Fruit fly (Drosophila melanogaster): ENCODE measurements around the gene mRpL11.

mRpL11 gene

dm6 chr3R:14511123-14511908 is at the start of gene mRpL11, which contains the start of gene HtrA2 (continued):
- TF ChIP-seq CG11762 (GFP tag; optimal IDR thresholded peaks at IDR 0.05; ENCODE audit: insufficient read depth): peak; percentile 2
- peak; percentile 54 for TF ChIP-seq CG31627 (GFP tag; optimal IDR thresholded peaks at IDR 0.05)
- no peak for TF ChIP-seq eg (GFP tag; IDR thresholded peaks at IDR 0.05)
- TF ChIP-seq CG9139 (GFP tag; optimal IDR thresholded peaks at IDR 0.05): no peak
- TF ChIP-seq fd85E (GFP tag; optimal IDR thresholded peaks at IDR 0.05): no peak
- TF ChIP-seq Eip93F (GFP tag; optimal IDR thresholded peaks at IDR 0.05): no peak
- TF ChIP-seq CG8632 (GFP tag; optimal IDR thresholded peaks at IDR 0.05): no peak
- TF ChIP-seq lz (GFP tag; optimal IDR thresholded peaks at IDR 0.05): peak; percentile 59
- TF ChIP-seq Ets21C (GFP tag; optimal IDR thresholded peaks at IDR 0.05): peak; percentile 35

- no peak for TF ChIP-seq fd85E (GFP tag; optimal IDR thresholded peaks at IDR 0.05)
- TF ChIP-seq eg (GFP tag; IDR thresholded peaks at IDR 0.05): no peak; the same call in 2 of the 3 replicates
- TF ChIP-seq CG3919 (GFP tag; optimal IDR thresholded peaks at IDR 0.05): no peak
- no peak for TF ChIP-seq Sox14 (GFP tag; optimal IDR thresholded peaks at IDR 0.05)
- no peak for TF ChIP-seq CG6792 (GFP tag; optimal IDR thresholded peaks at IDR 0.05)
- TF ChIP-seq Blimp-1 (GFP tag; optimal IDR thresholded peaks at IDR 0.05): no peak
- no peak for TF ChIP-seq CG4318 (GFP tag; optimal IDR thresholded peaks at IDR 0.05)
- TF ChIP-seq CG31627 (GFP tag; optimal IDR thresholded peaks at IDR 0.05): no peak
- no peak for TF ChIP-seq ss (GFP tag; optimal IDR thresholded peaks at IDR 0.05)
- TF ChIP-seq Eip78C (GFP tag): no peak
- TF ChIP-seq CG10669 (GFP tag; optimal IDR thresholded peaks at IDR 0.05): no peak
- TF ChIP-seq CG1621 (tag; optimal IDR thresholded peaks at IDR 0.05): no peak
- no peak for TF ChIP-seq Hr4 (GFP tag; optimal IDR thresholded peaks at IDR 0.05)
- no peak for TF ChIP-seq CG6808 (GFP tag; optimal IDR thresholded peaks at IDR 0.05)
- TF ChIP-seq esn (GFP tag; optimal IDR thresholded peaks at IDR 0.05): no peak
- TF ChIP-seq CG10631 (GFP tag; optimal IDR thresholded peaks at IDR 0.05): no peak
These were observed 49.3 kb upstream of the mRpL11 start for dm6 chr3R:14462341-14462740.

dm6 chr3R:14462876-14463397 is 48.7 kb upstream of the mRpL11 start:
- no peak for TF ChIP-seq net (GFP tag; optimal IDR thresholded peaks at IDR 0.05)
- TF ChIP-seq Eip78C (GFP tag): peak; percentile 67
- no peak for TF ChIP-seq CG4318 (GFP tag; optimal IDR thresholded peaks at IDR 0.05)
- TF ChIP-seq CG34406 (GFP tag; optimal IDR thresholded peaks at IDR 0.05): no peak
- TF ChIP-seq Blimp-1 (GFP tag; optimal IDR thresholded peaks at IDR 0.05): no peak
- no peak for TF ChIP-seq esn (GFP tag; optimal IDR thresholded peaks at IDR 0.05)
- no peak for TF ChIP-seq CG6276 (GFP tag; optimal IDR thresholded peaks at IDR 0.05)
- peak; percentile 94 for TF ChIP-seq svp (GFP tag)
- TF ChIP-seq CG3919 (GFP tag; optimal IDR thresholded peaks at IDR 0.05): no peak
- TF ChIP-seq CG32006 (GFP tag; optimal IDR thresholded peaks at IDR 0.05): no peak
- peak; percentile 22 for TF ChIP-seq vri (GFP tag; optimal IDR thresholded peaks at IDR 0.05)

- TF ChIP-seq Blimp-1 (GFP tag; optimal IDR thresholded peaks at IDR 0.05): no peak
- no peak for TF ChIP-seq CG16779 (tag; optimal IDR thresholded peaks at IDR 0.05)
- no peak for TF ChIP-seq spab (GFP tag; optimal IDR thresholded peaks at IDR 0.05)
- TF ChIP-seq eg (GFP tag; IDR thresholded peaks at IDR 0.05): no peak
- TF ChIP-seq svp (GFP tag): peak; percentile 56
These were observed 47.2 kb upstream of the mRpL11 start for dm6 chr3R:14464423-14464822.

dm6 chr3R:14465183-14465582 is 46.5 kb upstream of the mRpL11 start:
- no peak for TF ChIP-seq lz (GFP tag; optimal IDR thresholded peaks at IDR 0.05)

Data from whole organism, prepupa.